Worm (Caenorhabditis elegans) whole organism, L1 larva: Measurements from ENCODE around the gene K02A2.1.

Source experiments
- ama-1 ChIP-seq: fragments of 150-350 bp; optimal IDR thresholded peaks from 2 replicates; lab custom pipeline; 2014
- dpl-1 ChIP-seq, 3 experiments: fragments of 150-350 bp in 2 of 3; sonication (generic microtip) in 1 of 3; optimal IDR thresholded peaks; 2 replicates each; lab custom pipeline; 2014 to 2017; ENCODE audit warnings: missing biosample characterization in 3 of 3, missing genetic modification characterization in 3 of 3, missing genetic modification reagents in 3 of 3
- efl-3 ChIP-seq: fragments of 200-800 bp; sonication (Bioruptor generic); optimal IDR thresholded peaks from 2 replicates; lab custom pipeline; 2018; ENCODE audit warnings: mild to moderate bottlenecking, missing genetic modification characterization, missing compliant biosample characterization
- lin-13 ChIP-seq: fragments of 150-350 bp; optimal IDR thresholded peaks from 2 replicates; lab custom pipeline; 2014; ENCODE audit warnings: missing biosample characterization, missing genetic modification reagents, missing genetic modification characterization
- lin-35 ChIP-seq, 2 experiments: fragments of 150-350 bp; optimal IDR thresholded peaks; 2 replicates each; lab custom pipeline; 2014; ENCODE audit warnings: missing biosample characterization in 2 of 2, missing genetic modification characterization in 2 of 2, missing genetic modification reagents in 2 of 2
- mdl-1 ChIP-seq, 2 experiments: fragments of 150-350 bp; optimal IDR thresholded peaks; 2 replicates each; lab custom pipeline; 2014 to 2017; ENCODE audit warnings: missing biosample characterization in 2 of 2, missing genetic modification characterization in 2 of 2, inconsistent platforms in 1 of 2
- nhr-84 ChIP-seq: sonication (generic microtip); optimal IDR thresholded peaks from 2 replicates; lab custom pipeline; 2017; ENCODE audit warnings: missing biosample characterization, missing genetic modification characterization
- nhr-85 ChIP-seq: sonication (generic microtip); peaks from one replicate; lab custom pipeline; 2016; ENCODE audit warnings: missing genetic modification characterization, inconsistent platforms, missing compliant biosample characterization
- zag-1 ChIP-seq: fragments of 150-350 bp; optimal IDR thresholded peaks from 2 replicates; lab custom pipeline; 2014; ENCODE audit warnings: missing biosample characterization, missing genetic modification characterization

DNA sequence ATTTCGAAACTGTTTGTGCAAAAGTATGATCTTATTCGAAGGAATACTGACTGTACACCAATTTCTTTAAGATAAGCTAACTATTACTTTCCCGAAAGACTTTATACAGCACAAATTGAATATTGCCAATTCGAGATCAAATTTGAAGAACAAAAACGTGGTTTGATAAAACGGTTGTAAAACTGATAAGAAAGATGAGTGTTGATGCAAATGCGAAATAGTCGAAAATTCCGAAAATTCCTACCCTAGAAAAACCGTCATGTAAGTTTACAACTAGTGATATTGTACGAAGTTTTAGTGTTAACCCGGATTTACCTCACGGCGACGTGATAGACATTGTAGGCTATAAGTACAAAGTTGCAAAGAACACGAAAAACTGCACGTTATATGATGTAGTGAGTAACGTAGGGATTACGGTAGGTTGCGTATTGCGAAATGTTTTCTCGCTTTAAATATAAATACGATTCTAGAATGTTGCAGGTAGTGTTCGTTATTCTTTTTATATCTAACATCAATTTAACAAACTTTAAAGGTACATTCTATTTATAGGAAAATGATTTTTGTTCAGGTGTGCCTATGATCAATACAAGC is 14.2 kb upstream of the K02A2.1 start:
- TF ChIP-seq nhr-85 (tag; lab: Kevin White, UChicago) (no peak), nhr-84 (tag; lab: Kevin White, UChicago) (no peak), efl-3 (GFP tag; lab: Kevin White, UChicago) (no peak), lin-13 (GFP tag; lab: Kevin White, UChicago) (no peak), ama-1 (no peak), dpl-1 (GFP tag; optimal IDR thresholded peaks at IDR 0.05; lab: Kevin White, UChicago) (no peak), mdl-1 (tag; optimal IDR thresholded peaks at IDR 0.05; lab: Kevin White, UChicago) (no peak), lin-35 (GFP tag; optimal IDR thresholded peaks at IDR 0.05; lab: Kevin White, UChicago) (peak in 1 of 2 experiments; percentile 39), zag-1 (tag; lab: Kevin White, UChicago) (no peak)
